Worm (Caenorhabditis elegans) whole organism, L4 larva: ENCODE results near the gene srlf-15.

Experiments used
- D1046.2 ChIP-seq: fragments of 200-800 bp; sonication (Bioruptor generic); IDR thresholded peaks from 2 replicates; pipeline ENCODE4 v1.3.6; 2022; ENCODE audit warnings: missing genetic modification characterization, missing compliant biosample characterization
- F49E8.2 ChIP-seq: sonication (generic microtip); optimal IDR thresholded peaks from 2 replicates; lab custom pipeline; 2016; ENCODE audit warnings: missing compliant biosample characterization, mild to moderate bottlenecking, missing genetic modification characterization, borderline replicate concordance
- T26A8.4 ChIP-seq: fragments of 200-800 bp; sonication (Bioruptor generic); IDR thresholded peaks from 2 replicates; pipeline ENCODE4 v1.3.6; 2022; ENCODE audit warnings: missing genetic modification characterization, missing compliant biosample characterization
- Y75B8A.6 ChIP-seq: fragments of 200-800 bp; sonication (Bioruptor generic); IDR thresholded peaks from 2 replicates; pipeline ENCODE4 v1.3.6; 2022; ENCODE audit warnings: missing genetic modification reagents, missing genetic modification characterization, missing compliant biosample characterization
- ZK337.2 ChIP-seq: fragments of 200-800 bp; sonication (Bioruptor generic); IDR thresholded peaks from 2 replicates; pipeline ENCODE4 v1.3.6; 2022; ENCODE audit warnings: missing genetic modification reagents, missing genetic modification characterization, missing compliant biosample characterization
- aha-1 ChIP-seq: fragments of 150-350 bp; peaks from one replicate; lab custom pipeline; 2014; ENCODE audit warnings: missing biosample characterization, missing genetic modification characterization
- ceh-82 ChIP-seq: sonication (generic microtip); optimal IDR thresholded peaks from 2 replicates; lab custom pipeline; 2017; ENCODE audit warnings: missing biosample characterization, missing genetic modification characterization
- ctbp-1 ChIP-seq: fragments of 200-800 bp; sonication (Bioruptor generic); IDR thresholded peaks from 2 replicates; pipeline ENCODE4 v1.3.6; 2022; ENCODE audit warnings: missing genetic modification reagents, missing genetic modification characterization, missing compliant biosample characterization
- dmd-6 ChIP-seq: fragments of 200-800 bp; sonication (Bioruptor generic); IDR thresholded peaks from 2 replicates; pipeline ENCODE4 v1.3.6; 2022; ENCODE audit warnings: missing genetic modification reagents, missing genetic modification characterization, missing compliant biosample characterization
- dmd-8 ChIP-seq: fragments of 200-800 bp; sonication (Bioruptor generic); IDR thresholded peaks from 2 replicates; pipeline ENCODE4 v1.3.6; 2022; ENCODE audit warnings: missing genetic modification characterization, missing compliant biosample characterization
- duxl-1 ChIP-seq: sonication (generic microtip); optimal IDR thresholded peaks from 2 replicates; lab custom pipeline; 2016; ENCODE audit warnings: mild to moderate bottlenecking, missing genetic modification characterization, moderate library complexity, missing compliant biosample characterization; ENCODE audit not compliant: poor library complexity
- fkh-10 ChIP-seq: fragments of 150-350 bp; optimal IDR thresholded peaks from 2 replicates; lab custom pipeline; 2014; ENCODE audit warnings: missing biosample characterization, missing genetic modification reagents, missing genetic modification characterization
- hlh-30 ChIP-seq: sonication (generic microtip); optimal IDR thresholded peaks from 2 replicates; lab custom pipeline; 2017; ENCODE audit warnings: antibody characterized with exemption, mild to moderate bottlenecking, missing genetic modification characterization, missing compliant biosample characterization; ENCODE audit not compliant: insufficient read depth
- lin-15B ChIP-seq: fragments of 150-350 bp; sonication (generic microtip); optimal IDR thresholded peaks from 3 replicates; lab custom pipeline; 2014; ENCODE audit warnings: missing biosample characterization, missing genetic modification characterization
- lin-38 ChIP-seq: fragments of 200-800 bp; sonication (Bioruptor generic); IDR thresholded peaks from 2 replicates; pipeline ENCODE4 v1.3.6; 2022; ENCODE audit warnings: missing genetic modification reagents, missing genetic modification characterization, missing compliant biosample characterization
- lir-3 ChIP-seq: sonication (generic microtip); optimal IDR thresholded peaks from 2 replicates; lab custom pipeline; 2016; ENCODE audit warnings: mild to moderate bottlenecking, missing genetic modification characterization, missing compliant biosample characterization
- mdl-1 ChIP-seq, 2 experiments: fragments of 150-350 bp in 1 of 2; sonication (generic microtip) in 1 of 2; optimal IDR thresholded peaks; 2 replicates each; lab custom pipeline; 2014 to 2017; ENCODE audit warnings: missing biosample characterization in 2 of 2, missing genetic modification characterization in 2 of 2
- mdt-29 ChIP-seq: fragments of 200-800 bp; sonication (Bioruptor generic); IDR thresholded peaks from 2 replicates; pipeline ENCODE4 v1.3.6; 2022; ENCODE audit warnings: missing genetic modification reagents, missing genetic modification characterization, missing compliant biosample characterization
- nhr-11 ChIP-seq: fragments of 150-350 bp; optimal IDR thresholded peaks from 2 replicates; lab custom pipeline; 2014; ENCODE audit warnings: missing biosample characterization, missing genetic modification characterization
- nhr-237 ChIP-seq: sonication (generic microtip); optimal IDR thresholded peaks from 2 replicates; lab custom pipeline; 2017; ENCODE audit warnings: missing biosample characterization, missing genetic modification characterization
- nhr-6 ChIP-seq: fragments of 150-350 bp; optimal IDR thresholded peaks from 2 replicates; lab custom pipeline; 2014; ENCODE audit warnings: missing biosample characterization, missing genetic modification characterization
- nhr-77 ChIP-seq: fragments of 150-350 bp; optimal IDR thresholded peaks from 2 replicates; lab custom pipeline; 2014; ENCODE audit warnings: missing biosample characterization, missing genetic modification characterization
- set-16 ChIP-seq: fragments of 200-800 bp; sonication (Bioruptor generic); IDR thresholded peaks from 2 replicates; pipeline ENCODE4 v1.3.6; 2022; ENCODE audit warnings: missing genetic modification reagents, missing genetic modification characterization, missing compliant biosample characterization
- skn-1 ChIP-seq: fragments of 150-350 bp; optimal IDR thresholded peaks from 2 replicates; lab custom pipeline; 2014; ENCODE audit warnings: missing biosample characterization, missing genetic modification characterization
- spr-3 ChIP-seq: fragments of 200-800 bp; sonication (Bioruptor generic); optimal IDR thresholded peaks from 2 replicates; lab custom pipeline; 2018; ENCODE audit warnings: mild to moderate bottlenecking, missing genetic modification characterization, missing compliant biosample characterization
- tra-1 ChIP-seq: fragments of 200-800 bp; sonication (Bioruptor generic); IDR thresholded peaks from 2 replicates; pipeline ENCODE4 v1.3.6; 2022; ENCODE audit warnings: missing genetic modification reagents, missing genetic modification characterization, missing compliant biosample characterization
- unc-39 ChIP-seq: sonication (generic microtip); optimal IDR thresholded peaks from 2 replicates; lab custom pipeline; 2017; ENCODE audit warnings: missing biosample characterization, missing genetic modification characterization
- zfp-2 ChIP-seq: sonication (generic microtip); optimal IDR thresholded peaks from 2 replicates; lab custom pipeline; 2016; ENCODE audit warnings: mild to moderate bottlenecking, missing genetic modification characterization, missing compliant biosample characterization
- zip-11 ChIP-seq: fragments of 200-800 bp; sonication (Bioruptor generic); IDR thresholded peaks from 2 replicates; pipeline ENCODE4 v1.3.6; 2022; ENCODE audit warnings: missing genetic modification characterization, missing compliant biosample characterization
- zip-2 ChIP-seq: fragments of 150-350 bp; optimal IDR thresholded peaks from 2 replicates; lab custom pipeline; 2014; ENCODE audit warnings: missing biosample characterization, missing genetic modification characterization

Gene srlf-15

ce11 chrII:11076550-11076949, 40.7 kb downstream of the srlf-15 start:
- TF ChIP-seq spr-3 (no peak), lir-3 (no peak), tra-1 (GFP tag; lab: Robert Waterston, UW) (no peak), ctbp-1 (GFP tag; lab: Robert Waterston, UW) (no peak), nhr-237 (no peak), zfp-2 (tag; lab: Kevin White, UChicago) (no peak), mdt-29 (GFP tag; lab: Robert Waterston, UW) (no peak), zip-11 (GFP tag; lab: Robert Waterston, UW) (no peak), nhr-6 (tag; lab: Kevin White, UChicago) (no peak), T26A8.4 (no peak), dmd-8 (GFP tag; lab: Robert Waterston, UW) (no peak), ZK337.2 (no peak), hlh-30 (tag; lab: Kevin White, UChicago) (no peak)

ce11 chrII:11086770-11087169, 50.9 kb downstream of the srlf-15 start:
- TF ChIP-seq nhr-77 (tag; lab: Kevin White, UChicago) (no peak), tra-1 (GFP tag; lab: Robert Waterston, UW) (no peak), lin-15B (no peak), nhr-11 (tag; lab: Kevin White, UChicago) (no peak), lin-38 (no peak), set-16 (GFP tag; lab: Robert Waterston, UW) (no peak), unc-39 (tag; lab: Kevin White, UChicago) (no peak), ZK337.2 (no peak), D1046.2 (GFP tag; lab: Robert Waterston, UW) (no peak), ceh-82 (tag; lab: Kevin White, UChicago) (no peak), duxl-1 (tag; lab: Kevin White, UChicago) (no peak), fkh-10 (GFP tag; lab: Kevin White, UChicago) (no peak), F49E8.2 (no peak), skn-1 (tag; lab: Kevin White, UChicago) (no peak), dmd-6 (GFP tag; lab: Robert Waterston, UW) (no peak), zip-2 (tag; lab: Kevin White, UChicago) (no peak)

- TF ChIP-seq aha-1 (tag; lab: Kevin White, UChicago) (peak; percentile 64), Y75B8A.6 (GFP tag; lab: Robert Waterston, UW) (no peak), mdl-1 (tag; optimal IDR thresholded peaks at IDR 0.05; lab: Kevin White, UChicago) (no peak)
Measured at ce11 chrII:11088137-11088536, 52.3 kb downstream of the srlf-15 start.
